Worm (Caenorhabditis elegans) whole organism, L1 larva: ENCODE data around the gene emb-8.

Source experiments
- C04F5.9 ChIP-seq: sonication (generic microtip); optimal IDR thresholded peaks from 2 replicates; lab custom pipeline; 2016; ENCODE audit warnings: missing genetic modification characterization, missing compliant biosample characterization
- C34B4.2 ChIP-seq: sonication (generic microtip); optimal IDR thresholded peaks from 2 replicates; lab custom pipeline; 2017; ENCODE audit warnings: mild to moderate bottlenecking, missing genetic modification characterization, missing compliant biosample characterization
- F16B12.6 ChIP-seq: fragments of 150-350 bp; optimal IDR thresholded peaks from 2 replicates; lab custom pipeline; 2014; ENCODE audit warnings: missing biosample characterization, missing genetic modification characterization
- Y116A8C.19 ChIP-seq: sonication (generic microtip); optimal IDR thresholded peaks from 2 replicates; lab custom pipeline; 2016; ENCODE audit warnings: missing compliant biosample characterization, missing genetic modification characterization, borderline replicate concordance
- aly-2 ChIP-seq: fragments of 150-350 bp; optimal IDR thresholded peaks from 2 replicates; lab custom pipeline; 2014; ENCODE audit warnings: missing biosample characterization, missing genetic modification characterization
- ama-1 ChIP-seq: fragments of 150-350 bp; optimal IDR thresholded peaks from 2 replicates; lab custom pipeline; 2014
- blmp-1 ChIP-seq: fragments of 150-350 bp; optimal IDR thresholded peaks from 2 replicates; lab custom pipeline; 2014; ENCODE audit warnings: missing biosample characterization, missing genetic modification characterization
- ces-1 ChIP-seq: fragments of 150-350 bp; optimal IDR thresholded peaks from 2 replicates; lab custom pipeline; 2014; ENCODE audit warnings: missing biosample characterization, missing genetic modification reagents, missing genetic modification characterization
- efl-1 ChIP-seq, 4 experiments: fragments of 150-350 bp; optimal IDR thresholded peaks in 3 of 4; peaks in 1 of 4; 1 replicate in 1 of 4; 2 replicates in 3 of 4; lab custom pipeline; 2014; ENCODE audit warnings: missing biosample characterization in 2 of 4, missing genetic modification characterization in 2 of 4, missing genetic modification reagents in 2 of 4
- efl-3 ChIP-seq: fragments of 200-800 bp; sonication (Bioruptor generic); optimal IDR thresholded peaks from 2 replicates; lab custom pipeline; 2018; ENCODE audit warnings: mild to moderate bottlenecking, missing genetic modification characterization, missing compliant biosample characterization
- egl-13 ChIP-seq: sonication (generic microtip); optimal IDR thresholded peaks from 2 replicates; lab custom pipeline; 2016; ENCODE audit warnings: missing genotype, missing genetic modification reagents, missing genetic modification characterization, missing compliant biosample characterization
- egl-27 ChIP-seq, 2 experiments: fragments of 150-350 bp in 1 of 2; sonication (generic microtip); optimal IDR thresholded peaks; 3 replicates each; lab custom pipeline; 2017 to 2018; ENCODE audit warnings: missing biosample characterization in 2 of 2, missing genetic modification characterization in 2 of 2, missing genetic modification reagents in 2 of 2
- elt-2 ChIP-seq: sonication (generic microtip); optimal IDR thresholded peaks from 2 replicates; lab custom pipeline; 2016; ENCODE audit warnings: missing genetic modification characterization, mild to moderate bottlenecking, inconsistent platforms, missing compliant biosample characterization, missing genetic modification reagents
- elt-3 ChIP-seq, 6 experiments: fragments of 150-350 bp in 1 of 6; sonication (generic microtip); optimal IDR thresholded peaks; 2 replicates each; lab custom pipeline; 2017 to 2018; ENCODE audit warnings: missing biosample characterization in 6 of 6, missing genetic modification characterization in 6 of 6, inconsistent platforms in 1 of 6
- fkh-4 ChIP-seq: sonication (generic microtip); optimal IDR thresholded peaks from 2 replicates; lab custom pipeline; 2016; ENCODE audit warnings: missing compliant biosample characterization, missing genetic modification characterization, borderline replicate concordance
- fkh-8 ChIP-seq: sonication (generic microtip); optimal IDR thresholded peaks from 2 replicates; lab custom pipeline; 2016; ENCODE audit warnings: mild to moderate bottlenecking, missing genetic modification characterization, missing compliant biosample characterization
- fos-1 ChIP-seq: fragments of 150-350 bp; optimal IDR thresholded peaks from 2 replicates; lab custom pipeline; 2014; ENCODE audit warnings: missing biosample characterization, missing genetic modification characterization
- isw-1 ChIP-seq: fragments of 200-800 bp; sonication (Bioruptor generic); IDR thresholded peaks from 2 replicates; pipeline ENCODE4 v1.3.6; 2022; ENCODE audit warnings: missing genetic modification characterization, missing compliant biosample characterization
- jun-1 ChIP-seq: fragments of 150-350 bp; optimal IDR thresholded peaks from 2 replicates; lab custom pipeline; 2014; ENCODE audit warnings: missing biosample characterization, missing genetic modification reagents, missing genetic modification characterization
- lin-13 ChIP-seq: fragments of 150-350 bp; optimal IDR thresholded peaks from 2 replicates; lab custom pipeline; 2014; ENCODE audit warnings: missing biosample characterization, missing genetic modification reagents, missing genetic modification characterization
- lin-14 ChIP-seq: fragments of 200-800 bp; sonication (Bioruptor generic); optimal IDR thresholded peaks from 2 replicates; lab custom pipeline; 2018; ENCODE audit warnings: mild to moderate bottlenecking, missing genetic modification characterization, moderate library complexity, missing compliant biosample characterization
- lir-3 ChIP-seq: sonication (generic microtip); optimal IDR thresholded peaks from 2 replicates; lab custom pipeline; 2016; ENCODE audit warnings: mild to moderate bottlenecking, missing genetic modification characterization, moderate library complexity, missing compliant biosample characterization; ENCODE audit not compliant: poor library complexity
- lsy-2 ChIP-seq, 2 experiments: fragments of 150-350 bp; optimal IDR thresholded peaks; 2 replicates each; lab custom pipeline; 2014; ENCODE audit warnings: missing biosample characterization in 2 of 2, missing genetic modification characterization in 2 of 2
- mab-9 ChIP-seq: fragments of 200-800 bp; sonication (Bioruptor generic); IDR thresholded peaks from 2 replicates; pipeline ENCODE4 v1.3.6; 2022; ENCODE audit warnings: missing genetic modification reagents, missing genetic modification characterization, missing compliant biosample characterization
- mep-1 ChIP-seq: fragments of 150-350 bp; optimal IDR thresholded peaks from 2 replicates; lab custom pipeline; 2014; ENCODE audit warnings: missing biosample characterization, missing genetic modification characterization
- nhr-11 ChIP-seq: fragments of 150-350 bp; optimal IDR thresholded peaks from 2 replicates; lab custom pipeline; 2014; ENCODE audit warnings: missing biosample characterization, missing genetic modification characterization
- nhr-12 ChIP-seq: sonication (generic microtip); optimal IDR thresholded peaks from 2 replicates; lab custom pipeline; 2017; ENCODE audit warnings: missing biosample characterization, missing genetic modification characterization
- nhr-20 ChIP-seq: sonication (generic microtip); optimal IDR thresholded peaks from 2 replicates; lab custom pipeline; 2016; ENCODE audit warnings: mild to moderate bottlenecking, missing genetic modification characterization, missing compliant biosample characterization
- nhr-237 ChIP-seq: fragments of 150-350 bp; optimal IDR thresholded peaks from 2 replicates; lab custom pipeline; 2014; ENCODE audit warnings: missing biosample characterization, missing genetic modification characterization
- nhr-71 ChIP-seq: sonication (generic microtip); optimal IDR thresholded peaks from 2 replicates; lab custom pipeline; 2016; ENCODE audit warnings: mild to moderate bottlenecking, missing genetic modification characterization, moderate library complexity, missing compliant biosample characterization
- nhr-76 ChIP-seq: sonication (generic microtip); optimal IDR thresholded peaks from 2 replicates; lab custom pipeline; 2017; ENCODE audit warnings: missing biosample characterization, missing genetic modification characterization
- nhr-77 ChIP-seq: fragments of 150-350 bp; optimal IDR thresholded peaks from 2 replicates; lab custom pipeline; 2014; ENCODE audit warnings: missing biosample characterization, missing genetic modification characterization
- nhr-85 ChIP-seq: sonication (generic microtip); peaks from one replicate; lab custom pipeline; 2016; ENCODE audit warnings: missing genetic modification characterization, inconsistent platforms, missing compliant biosample characterization
- nhr-90 ChIP-seq: sonication (generic microtip); optimal IDR thresholded peaks from 2 replicates; lab custom pipeline; 2016; ENCODE audit warnings: mild to moderate bottlenecking, missing genetic modification characterization, missing compliant biosample characterization; ENCODE audit not compliant: poor library complexity
- pag-3 ChIP-seq: sonication (generic microtip); optimal IDR thresholded peaks from 2 replicates; lab custom pipeline; 2017; ENCODE audit warnings: missing genetic modification characterization, mild to moderate bottlenecking, missing compliant biosample characterization, antibody characterized with exemption, borderline replicate concordance; ENCODE audit not compliant: insufficient read depth
- pax-3 ChIP-seq: fragments of 200-800 bp; sonication (Bioruptor generic); optimal IDR thresholded peaks from 2 replicates; lab custom pipeline; 2018; ENCODE audit warnings: mild to moderate bottlenecking, missing genetic modification characterization, moderate library complexity, missing compliant biosample characterization
- rnt-1 ChIP-seq: sonication (generic microtip); optimal IDR thresholded peaks from 2 replicates; lab custom pipeline; 2016; ENCODE audit warnings: mild to moderate bottlenecking, missing genetic modification characterization, moderate library complexity, missing compliant biosample characterization
- skn-1 ChIP-seq: fragments of 150-350 bp; optimal IDR thresholded peaks from 2 replicates; lab custom pipeline; 2014; ENCODE audit warnings: missing biosample characterization, missing genetic modification characterization
- snpc-4 ChIP-seq: fragments of 150-350 bp; optimal IDR thresholded peaks from 2 replicates; lab custom pipeline; 2014; ENCODE audit warnings: missing biosample characterization, missing genetic modification characterization
- sox-4 ChIP-seq: sonication (generic microtip); optimal IDR thresholded peaks from 2 replicates; lab custom pipeline; 2016; ENCODE audit warnings: missing genetic modification characterization, missing compliant biosample characterization
- sptf-1 ChIP-seq: fragments of 150-350 bp; optimal IDR thresholded peaks from 2 replicates; lab custom pipeline; 2014; ENCODE audit warnings: missing biosample characterization, missing genetic modification characterization
- swsn-7 ChIP-seq: sonication (generic microtip); optimal IDR thresholded peaks from 2 replicates; lab custom pipeline; 2016; ENCODE audit warnings: missing genetic modification characterization, missing compliant biosample characterization
- tlp-1 ChIP-seq: fragments of 150-350 bp; optimal IDR thresholded peaks from 2 replicates; lab custom pipeline; 2014; ENCODE audit warnings: missing biosample characterization, missing genetic modification characterization
- unc-130 ChIP-seq: fragments of 150-350 bp; optimal IDR thresholded peaks from 2 replicates; lab custom pipeline; 2017; ENCODE audit warnings: missing biosample characterization, missing genetic modification characterization, inconsistent platforms
- unc-30 ChIP-seq: sonication (generic microtip); optimal IDR thresholded peaks from 2 replicates; lab custom pipeline; 2017; ENCODE audit warnings: missing biosample characterization, missing genetic modification characterization
- unc-62 ChIP-seq: fragments of 150-350 bp; optimal IDR thresholded peaks from 2 replicates; lab custom pipeline; 2014; ENCODE audit warnings: missing biosample characterization, missing genetic modification reagents, missing genetic modification characterization
- unc-98 ChIP-seq: fragments of 200-800 bp; sonication (Bioruptor generic); IDR thresholded peaks from 2 replicates; pipeline ENCODE4 v1.3.6; 2022; ENCODE audit warnings: missing genetic modification characterization, missing compliant biosample characterization
- ztf-4 ChIP-seq: fragments of 150-350 bp; optimal IDR thresholded peaks from 2 replicates; lab custom pipeline; 2014; ENCODE audit warnings: missing biosample characterization, missing genetic modification characterization

The emb-8 gene

DNA sequence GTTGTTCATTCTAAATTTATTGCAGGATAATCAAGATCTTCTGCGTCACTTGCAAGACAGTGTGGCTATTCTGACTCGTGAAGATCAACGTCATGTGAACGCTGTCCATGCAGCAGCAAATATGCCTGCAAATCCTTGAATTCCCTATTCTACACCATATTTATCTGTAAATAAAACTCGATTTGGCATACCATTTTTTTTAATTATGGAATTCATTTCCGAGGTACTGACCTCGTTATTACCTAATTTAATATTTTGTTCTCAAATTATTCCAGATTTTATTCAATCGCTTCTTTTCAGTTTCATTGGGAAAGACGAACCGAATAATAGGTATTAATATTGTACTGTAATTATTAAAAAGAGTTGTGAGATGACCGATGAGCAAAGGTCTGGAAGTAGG lies 25.9 kb downstream of the emb-8 start, which contains the start of gene cid-1 (continued):
- TF ChIP-seq pag-3 (tag; lab: Kevin White, UChicago): no peak
- no peak for TF ChIP-seq F16B12.6 (tag; lab: Kevin White, UChicago)
- TF ChIP-seq lin-13: no peak

- TF ChIP-seq nhr-76 (tag; lab: Kevin White, UChicago): no peak
- TF ChIP-seq ces-1 (GFP tag; lab: Kevin White, UChicago): no peak
- TF ChIP-seq nhr-11 (tag; lab: Kevin White, UChicago): no peak
- no peak for TF ChIP-seq unc-30 (tag; lab: Kevin White, UChicago)
- TF ChIP-seq fkh-8 (tag; lab: Kevin White, UChicago): no peak
- no peak for TF ChIP-seq mep-1
- no peak for TF ChIP-seq isw-1 (GFP tag; lab: Robert Waterston, UW)
- TF ChIP-seq efl-3 (GFP tag; lab: Kevin White, UChicago): no peak
- no peak for TF ChIP-seq mab-9 (GFP tag; lab: Robert Waterston, UW)
- TF ChIP-seq ama-1 (lab: Kevin White, UChicago): no peak
- TF ChIP-seq jun-1 (tag; lab: Kevin White, UChicago): no peak
- no peak for TF ChIP-seq aly-2
- no peak for TF ChIP-seq egl-27 (tag; optimal IDR thresholded peaks at IDR 0.05; lab: Kevin White, UChicago)
- no peak for TF ChIP-seq unc-130 (tag; lab: Kevin White, UChicago)
- no peak for TF ChIP-seq lsy-2 (tag; optimal IDR thresholded peaks at IDR 0.05; lab: Kevin White, UChicago)
- no peak for TF ChIP-seq nhr-237 (tag; lab: Kevin White, UChicago)
- TF ChIP-seq rnt-1 (tag; lab: Kevin White, UChicago): no peak
- no peak for TF ChIP-seq lin-13
Measured at ce11 chrIII:5173139-5173538, 26.3 kb downstream of the emb-8 start, which contains the start of gene emb-1. emb-1 (plus strand) TSS chrIII:5173439.

- TF ChIP-seq unc-130 (tag; lab: Kevin White, UChicago): peak; percentile 90
- TF ChIP-seq egl-13 (tag; lab: Kevin White, UChicago): peak; percentile 90
- no peak for TF ChIP-seq nhr-12 (tag; lab: Kevin White, UChicago)
- peak; percentile 96 for TF ChIP-seq pax-3 (tag; lab: Kevin White, UChicago)
- peak; percentile 77 for TF ChIP-seq blmp-1 (tag; lab: Kevin White, UChicago)
- TF ChIP-seq ztf-4 (tag; lab: Kevin White, UChicago): peak; percentile 47
- TF ChIP-seq isw-1 (GFP tag; lab: Robert Waterston, UW): peak; percentile 97
- peak; percentile 73 for TF ChIP-seq F16B12.6 (tag; lab: Kevin White, UChicago)
- TF ChIP-seq sox-4: peak; percentile 91
- TF ChIP-seq unc-62 (GFP tag; lab: Kevin White, UChicago): no peak
- TF ChIP-seq C04F5.9 (tag; lab: Kevin White, UChicago): peak; percentile 94
- peak; percentile 97 for TF ChIP-seq nhr-71 (tag; lab: Kevin White, UChicago)
- no peak for TF ChIP-seq sptf-1 (tag; lab: Kevin White, UChicago)
- TF ChIP-seq swsn-7 (tag; lab: Kevin White, UChicago): peak; percentile 92
- peak; percentile 94 for TF ChIP-seq mab-9 (GFP tag; lab: Robert Waterston, UW)
- TF ChIP-seq Y116A8C.19 (tag; lab: Kevin White, UChicago): peak; percentile 84
- TF ChIP-seq unc-98: peak; percentile 98
- peak; percentile 89 for TF ChIP-seq nhr-77 (tag; lab: Kevin White, UChicago)
- TF ChIP-seq skn-1: peak; percentile 84
- TF ChIP-seq nhr-20 (tag; lab: Kevin White, UChicago): peak; percentile 94
- TF ChIP-seq lir-3 (tag; lab: Kevin White, UChicago): peak; percentile 98
- TF ChIP-seq unc-30 (tag; lab: Kevin White, UChicago): no peak
- TF ChIP-seq elt-2 (tag; lab: Kevin White, UChicago): peak; percentile 51
- TF ChIP-seq fkh-4 (tag; lab: Kevin White, UChicago): peak; percentile 92
- TF ChIP-seq tlp-1 (tag; lab: Kevin White, UChicago): no peak
- TF ChIP-seq elt-3 (tag; optimal IDR thresholded peaks at IDR 0.05; lab: Kevin White, UChicago): peak in 3 of 6 experiments; percentile 76 to 79 (median 79)
- TF ChIP-seq snpc-4: peak; percentile 84
- peak; percentile 94 for TF ChIP-seq lin-14 (GFP tag; lab: Kevin White, UChicago)
- TF ChIP-seq pag-3 (tag; lab: Kevin White, UChicago): peak; percentile 18
- peak; percentile 95 for TF ChIP-seq nhr-85
- TF ChIP-seq lsy-2 (tag; optimal IDR thresholded peaks at IDR 0.05; lab: Kevin White, UChicago): peak; percentile 91 to 93
- peak; percentile 96 for TF ChIP-seq nhr-90
- TF ChIP-seq C34B4.2: no peak
- TF ChIP-seq efl-1 (optimal IDR thresholded peaks at IDR 0.05; lab: Kevin White, UChicago): peak; percentile 92 to 94
- peak; percentile 87 to 98 for TF ChIP-seq efl-1 (GFP tag; optimal IDR thresholded peaks at IDR 0.05 in 1 of 2; lab: Kevin White, UChicago)
- peak; percentile 82 for TF ChIP-seq fos-1 (tag; lab: Kevin White, UChicago)
- TF ChIP-seq nhr-11 (tag; lab: Kevin White, UChicago): peak; percentile 73
Measured at ce11 chrIII:5172470-5172869, 27.0 kb downstream of the emb-8 start, which contains the start of gene K10D2.5. K10D2.5 (plus strand) TSS chrIII:5172720.
